Worm (Caenorhabditis elegans) whole organism, L4 larva: ENCODE results near the gene C25E10.11.

Experiments used
- ZK546.5 ChIP-seq, 2 experiments: sonication (generic microtip); optimal IDR thresholded peaks; 2 replicates each; lab custom pipeline; 2017; ENCODE audit warnings: missing biosample characterization in 2 of 2, missing genetic modification characterization in 2 of 2
- hlh-30 ChIP-seq: sonication (generic microtip); optimal IDR thresholded peaks from 2 replicates; lab custom pipeline; 2017; ENCODE audit warnings: antibody characterized with exemption, mild to moderate bottlenecking, missing genetic modification characterization, missing compliant biosample characterization; ENCODE audit not compliant: insufficient read depth
- jun-1 ChIP-seq: fragments of 150-350 bp; optimal IDR thresholded peaks from 2 replicates; lab custom pipeline; 2014; ENCODE audit warnings: missing biosample characterization, missing genetic modification reagents, missing genetic modification characterization
- lin-1 ChIP-seq: fragments of 200-800 bp; sonication (Bioruptor generic); IDR thresholded peaks from 2 replicates; pipeline ENCODE4 v1.3.6; 2022; ENCODE audit warnings: missing genetic modification reagents, missing genetic modification characterization, missing compliant biosample characterization
- lin-39 ChIP-seq: fragments of 150-350 bp; optimal IDR thresholded peaks from 2 replicates; lab custom pipeline; 2014; ENCODE audit warnings: missing biosample characterization, missing genetic modification reagents, missing genetic modification characterization
- nhr-76 ChIP-seq: fragments of 150-350 bp; optimal IDR thresholded peaks from 2 replicates; lab custom pipeline; 2014; ENCODE audit warnings: missing biosample characterization, missing genetic modification characterization
- pqm-1 ChIP-seq: sonication (generic microtip); optimal IDR thresholded peaks from 2 replicates; lab custom pipeline; 2017; ENCODE audit warnings: missing biosample characterization, missing genetic modification characterization
- saeg-2 ChIP-seq: fragments of 200-800 bp; sonication (Bioruptor generic); IDR thresholded peaks from 2 replicates; pipeline ENCODE4 v1.3.6; 2022; ENCODE audit warnings: missing genetic modification reagents, missing genetic modification characterization, missing compliant biosample characterization
- sdz-12 ChIP-seq: fragments of 200-800 bp; sonication (Bioruptor generic); optimal IDR thresholded peaks from 2 replicates; lab custom pipeline; 2018; ENCODE audit warnings: mild to moderate bottlenecking, missing genetic modification characterization, missing compliant biosample characterization
- skn-1 ChIP-seq: fragments of 150-350 bp; optimal IDR thresholded peaks from 2 replicates; lab custom pipeline; 2014; ENCODE audit warnings: missing biosample characterization, missing genetic modification characterization
- unc-62 ChIP-seq, 3 experiments: fragments of 150-350 bp in 1 of 3; sonication (generic microtip); optimal IDR thresholded peaks in 2 of 3; peaks in 1 of 3; 1 replicate in 1 of 3; 2 replicates in 2 of 3; lab custom pipeline; 2014 to 2017; ENCODE audit warnings: missing biosample characterization in 3 of 3, missing genetic modification characterization in 3 of 3, missing genetic modification reagents in 3 of 3, missing genotype in 1 of 3
- ztf-11 ChIP-seq: fragments of 150-350 bp; optimal IDR thresholded peaks from 2 replicates; lab custom pipeline; 2014; ENCODE audit warnings: missing biosample characterization, missing genetic modification characterization

DNA sequence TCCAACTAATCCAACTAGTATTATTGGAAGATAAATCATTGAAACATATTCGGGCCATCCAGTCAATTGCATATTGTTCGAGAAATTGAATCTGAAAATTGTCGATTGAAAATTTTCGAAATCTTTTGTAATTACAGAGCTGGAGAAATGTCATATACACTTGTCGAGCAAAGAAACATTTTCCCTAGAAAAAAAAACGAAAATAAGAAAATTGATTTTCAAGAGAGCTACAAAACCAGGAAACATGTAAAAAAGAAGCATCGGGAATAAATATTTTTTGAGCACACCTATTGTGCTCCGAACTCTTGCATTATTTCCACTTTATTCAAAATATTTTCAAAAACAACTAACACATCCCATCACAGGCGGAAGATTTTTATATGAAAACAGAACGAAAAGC, 42.5 kb upstream of the C25E10.11 start, which contains the start of gene frpr-6:
- TF ChIP-seq ZK546.5 (tag; optimal IDR thresholded peaks at IDR 0.05; lab: Kevin White, UChicago), result no peak
- no peak for TF ChIP-seq saeg-2 (GFP tag; lab: Robert Waterston, UW)
- TF ChIP-seq unc-62 (GFP tag; optimal IDR thresholded peaks at IDR 0.05 in 1 of 2; lab: Kevin White, UChicago), result no peak
- no peak for TF ChIP-seq unc-62 (tag; optimal IDR thresholded peaks at IDR 0.05; lab: Kevin White, UChicago)
- no peak for TF ChIP-seq lin-1 (GFP tag; lab: Robert Waterston, UW)
- no peak for TF ChIP-seq nhr-76 (tag; lab: Kevin White, UChicago)
- no peak for TF ChIP-seq lin-39 (tag; lab: Kevin White, UChicago)
- TF ChIP-seq sdz-12 (GFP tag; lab: Kevin White, UChicago), result no peak
- no peak for TF ChIP-seq skn-1
- TF ChIP-seq ztf-11 (tag; lab: Kevin White, UChicago), result no peak
- no peak for TF ChIP-seq hlh-30 (tag; lab: Kevin White, UChicago)
- TF ChIP-seq pqm-1, result no peak
- no peak for TF ChIP-seq jun-1 (tag; lab: Kevin White, UChicago)
